Fruit fly (Drosophila melanogaster) whole organism, embryonic: ENCODE data around the gene Pax.

Experiments used
- Aef1 ChIP-seq: fragments of 200-800 bp; sonication (Bioruptor generic); IDR thresholded peaks from 3 replicates; pipeline ENCODE4 v1.3.6; 2022; ENCODE audit warnings: missing biosample characterization, missing genetic modification characterization
- Bteb2 ChIP-seq: fragments of 200-800 bp; sonication (Bioruptor generic); optimal IDR thresholded peaks from 2 replicates; lab custom pipeline; 2016; ENCODE audit warnings: missing biosample characterization, missing genetic modification characterization
- CG10959 ChIP-seq: fragments of 200-800 bp; sonication (Bioruptor generic); IDR thresholded peaks from 2 replicates; pipeline ENCODE4 v1.3.6; 2022; ENCODE audit warnings: missing biosample characterization, missing genetic modification characterization
- CG13123 ChIP-seq: fragments of 200-800 bp; sonication (Bioruptor generic); optimal IDR thresholded peaks from 2 replicates; lab custom pipeline; 2016; ENCODE audit warnings: missing biosample characterization, missing genetic modification characterization
- CG14860 ChIP-seq: fragments of 200-800 bp; sonication (Bioruptor generic); IDR thresholded peaks from 3 replicates; pipeline ENCODE4 v1.3.6; 2022; ENCODE audit warnings: missing biosample characterization, missing genetic modification characterization; ENCODE audit not compliant: partially characterized antibody
- CG15601 ChIP-seq: fragments of 200-800 bp; sonication (Bioruptor generic); optimal IDR thresholded peaks from 3 replicates; lab custom pipeline; 2019; ENCODE audit warnings: missing biosample characterization, mild to moderate bottlenecking, missing genetic modification characterization, moderate library complexity
- CG15696 ChIP-seq: fragments of 200-800 bp; sonication (Bioruptor generic); optimal IDR thresholded peaks from 2 replicates; lab custom pipeline; 2019; ENCODE audit warnings: missing biosample characterization, mild to moderate bottlenecking, missing genetic modification characterization, moderate library complexity
- CG16779 ChIP-seq: fragments of 200-800 bp; sonication (Bioruptor generic); IDR thresholded peaks from 2 replicates; pipeline ENCODE4 v1.3.6; 2022; ENCODE audit warnings: missing biosample characterization, missing genetic modification characterization
- CG16813 ChIP-seq: fragments of 200-800 bp; sonication (Bioruptor generic); IDR thresholded peaks from 3 replicates; pipeline ENCODE4 v1.3.6; 2022; ENCODE audit warnings: missing biosample characterization, missing genetic modification characterization; ENCODE audit not compliant: partially characterized antibody
- CG18599 ChIP-seq: fragments of 200-800 bp; sonication (Bioruptor generic); optimal IDR thresholded peaks from 3 replicates; lab custom pipeline; 2017; ENCODE audit warnings: missing biosample characterization, missing genetic modification characterization, mild to moderate bottlenecking, moderate library complexity, missing genetic modification reagents
- CG3838 ChIP-seq: fragments of 200-800 bp; sonication (Bioruptor generic); optimal IDR thresholded peaks from 3 replicates; lab custom pipeline; 2016; ENCODE audit warnings: missing biosample characterization, missing genetic modification characterization
- CG3995 ChIP-seq: fragments of 200-800 bp; sonication (Bioruptor generic); optimal IDR thresholded peaks from 3 replicates; lab custom pipeline; 2016; ENCODE audit warnings: missing biosample characterization, missing genetic modification characterization
- CG4730 ChIP-seq: fragments of 200-800 bp; sonication (Bioruptor generic); IDR thresholded peaks from 2 replicates; pipeline ENCODE4 v1.3.6; 2022; ENCODE audit warnings: missing biosample characterization, missing genetic modification characterization
- CG7556 ChIP-seq: fragments of 200-800 bp; sonication (Bioruptor generic); optimal IDR thresholded peaks from 2 replicates; lab custom pipeline; 2017; ENCODE audit warnings: missing biosample characterization, mild to moderate bottlenecking, missing genetic modification characterization
- CG7963 ChIP-seq: fragments of 200-800 bp; sonication (Bioruptor generic); IDR thresholded peaks from 3 replicates; pipeline ENCODE4 v1.3.6; 2022; ENCODE audit warnings: missing biosample characterization, missing genetic modification characterization; ENCODE audit not compliant: partially characterized antibody
- CG9797 ChIP-seq: fragments of 200-800 bp; sonication (Bioruptor generic); optimal IDR thresholded peaks from 3 replicates; lab custom pipeline; 2018; ENCODE audit warnings: missing biosample characterization, mild to moderate bottlenecking, missing genetic modification characterization
- CTCF ChIP-seq: fragments of 200-800 bp; sonication (Bioruptor generic); optimal IDR thresholded peaks from 2 replicates; lab custom pipeline; 2017; ENCODE audit warnings: missing biosample characterization, mild to moderate bottlenecking, missing genetic modification characterization, moderate library complexity
- D19B ChIP-seq: fragments of 200-800 bp; sonication (Bioruptor generic); optimal IDR thresholded peaks from 2 replicates; lab custom pipeline; 2017; ENCODE audit warnings: missing biosample characterization, mild to moderate bottlenecking, missing genetic modification characterization
- Dek ChIP-seq: fragments of 200-800 bp; sonication (Bioruptor generic); optimal IDR thresholded peaks from 3 replicates; lab custom pipeline; 2019; ENCODE audit warnings: missing biosample characterization, mild to moderate bottlenecking, missing genetic modification characterization, moderate library complexity
- Dll ChIP-seq: fragments of 200-800 bp; sonication (Bioruptor generic); IDR thresholded peaks from 4 replicates; pipeline ENCODE4 v1.3.6; 2022; ENCODE audit warnings: missing biosample characterization, missing genetic modification characterization; ENCODE audit not compliant: partially characterized antibody
- Ets97D ChIP-seq: fragments of 200-800 bp; sonication (Bioruptor generic); optimal IDR thresholded peaks from 3 replicates; lab custom pipeline; 2016; ENCODE audit warnings: missing biosample characterization, missing genetic modification characterization
- Hand ChIP-seq: fragments of 200-800 bp; sonication (Bioruptor generic); optimal IDR thresholded peaks from 2 replicates; lab custom pipeline; 2017; ENCODE audit warnings: mild to moderate bottlenecking, missing biosample characterization, missing genetic modification reagents, missing genetic modification characterization
- Hr78 ChIP-seq, 2 experiments: fragments of 200-800 bp in 1 of 2; fragments of >200 bp in 1 of 2; sonication (Bioruptor generic) in 1 of 2; optimal IDR thresholded peaks; 2 replicates each; lab custom pipeline; 2017 to 2019; ENCODE audit warnings: missing biosample characterization in 2 of 2, missing genetic modification characterization in 2 of 2, mild to moderate bottlenecking in 1 of 2, moderate library complexity in 1 of 2
- Hsf ChIP-seq: fragments of 200-800 bp; sonication (Bioruptor generic); optimal IDR thresholded peaks from 3 replicates; lab custom pipeline; 2016; ENCODE audit warnings: missing biosample characterization, missing genetic modification characterization
- Mes4 ChIP-seq: fragments of 200-800 bp; sonication (Bioruptor generic); optimal IDR thresholded peaks from 2 replicates; lab custom pipeline; 2016; ENCODE audit warnings: missing biosample characterization, missing genetic modification characterization
- Neu2 ChIP-seq: fragments of 200-800 bp; sonication (Bioruptor generic); optimal IDR thresholded peaks from 3 replicates; lab custom pipeline; 2016; ENCODE audit warnings: missing biosample characterization, missing genetic modification characterization, borderline replicate concordance
- Nf-YC ChIP-seq: fragments of 200-800 bp; optimal IDR thresholded peaks from 3 replicates; lab custom pipeline; 2019; ENCODE audit warnings: missing biosample characterization, mild to moderate bottlenecking, missing genetic modification characterization, moderate library complexity
- TFAM ChIP-seq: fragments of 200-800 bp; sonication (Bioruptor generic); optimal IDR thresholded peaks from 2 replicates; lab custom pipeline; 2017; ENCODE audit warnings: missing biosample characterization, missing genetic modification characterization, inconsistent platforms
- az2 ChIP-seq: fragments of 200-800 bp; sonication (Bioruptor generic); optimal IDR thresholded peaks from 3 replicates; lab custom pipeline; 2016; ENCODE audit warnings: missing biosample characterization, missing genetic modification characterization
- bsh ChIP-seq, 2 experiments: fragments of 200-800 bp; sonication (Bioruptor generic); optimal IDR thresholded peaks; 2 replicates each; lab custom pipeline; 2017 to 2018; ENCODE audit warnings: mild to moderate bottlenecking in 2 of 2, missing biosample characterization in 2 of 2, missing genetic modification characterization in 2 of 2, moderate library complexity in 1 of 2
- caup ChIP-seq: fragments of 200-800 bp; sonication (Bioruptor generic); optimal IDR thresholded peaks from 3 replicates; lab custom pipeline; 2017; ENCODE audit warnings: missing biosample characterization, mild to moderate bottlenecking, missing genetic modification characterization, moderate library complexity; ENCODE audit not compliant: severe bottlenecking
- crol ChIP-seq: fragments of 200-800 bp; sonication (Bioruptor generic); IDR thresholded peaks from 2 replicates; pipeline ENCODE4 v1.3.6; 2022; ENCODE audit warnings: missing biosample characterization, missing genetic modification characterization
- da ChIP-seq: fragments of 200-800 bp; sonication (Bioruptor generic); optimal IDR thresholded peaks from 2 replicates; lab custom pipeline; 2016; ENCODE audit warnings: missing biosample characterization, missing genetic modification characterization
- danr ChIP-seq: fragments of 200-800 bp; sonication (Bioruptor generic); IDR thresholded peaks from 2 replicates; pipeline ENCODE4 v1.3.6; 2022; ENCODE audit warnings: missing biosample characterization, missing genetic modification characterization
- dmrt99B ChIP-seq: fragments of 200-800 bp; sonication (Bioruptor generic); optimal IDR thresholded peaks from 2 replicates; lab custom pipeline; 2018; ENCODE audit warnings: missing biosample characterization, mild to moderate bottlenecking, missing genetic modification characterization, moderate library complexity
- dysf ChIP-seq: fragments of 200-800 bp; sonication (Bioruptor generic); IDR thresholded peaks from 3 replicates; pipeline ENCODE4 v1.3.6; 2022; ENCODE audit warnings: missing biosample characterization, missing genetic modification characterization
- ems ChIP-seq: fragments of 200-800 bp; sonication (Bioruptor generic); optimal IDR thresholded peaks from 3 replicates; lab custom pipeline; 2016; ENCODE audit warnings: missing biosample characterization, missing genetic modification characterization
- esg ChIP-seq: fragments of 200-800 bp; sonication (Bioruptor generic); conservative IDR thresholded peaks from 2 replicates; pipeline ENCODE4 v1.3.6; 2022; ENCODE audit warnings: missing biosample characterization, missing genetic modification characterization
- fd96Cb ChIP-seq: fragments of 200-800 bp; sonication (Bioruptor generic); optimal IDR thresholded peaks from 2 replicates; lab custom pipeline; 2018; ENCODE audit warnings: missing biosample characterization, mild to moderate bottlenecking, missing genetic modification characterization, moderate library complexity
- ftz-f1 ChIP-seq: fragments of 200-800 bp; sonication (Bioruptor generic); optimal IDR thresholded peaks from 2 replicates; lab custom pipeline; 2016; ENCODE audit warnings: missing biosample characterization, missing genetic modification characterization
- gfzf ChIP-seq: fragments of 200-800 bp; sonication (Bioruptor generic); optimal IDR thresholded peaks from 2 replicates; lab custom pipeline; 2016; ENCODE audit warnings: missing biosample characterization, mild to moderate bottlenecking, missing genetic modification characterization, moderate library complexity
- ind ChIP-seq: fragments of 200-800 bp; sonication (Bioruptor generic); optimal IDR thresholded peaks from 3 replicates; lab custom pipeline; 2016; ENCODE audit warnings: missing biosample characterization, missing genetic modification characterization
- otp ChIP-seq: fragments of 200-800 bp; sonication (Bioruptor generic); IDR thresholded peaks from 3 replicates; pipeline ENCODE4, ENCODE4 v1.3.6; 2022; ENCODE audit warnings: missing biosample characterization, missing genetic modification characterization
- repo ChIP-seq: fragments of 200-800 bp; sonication (Bioruptor generic); optimal IDR thresholded peaks from 2 replicates; lab custom pipeline; 2016; ENCODE audit warnings: missing biosample characterization, missing genetic modification characterization
- run ChIP-seq: fragments of 200-800 bp; sonication (Bioruptor generic); optimal IDR thresholded peaks from 3 replicates; lab custom pipeline; 2018; ENCODE audit warnings: missing biosample characterization, mild to moderate bottlenecking, missing genetic modification characterization
- seq ChIP-seq: fragments of 200-800 bp; sonication (Bioruptor generic); IDR thresholded peaks from 2 replicates; pipeline ENCODE4 v1.3.6; 2022; ENCODE audit warnings: missing biosample characterization, missing genetic modification characterization
- vnd ChIP-seq: fragments of 200-800 bp; sonication (Bioruptor generic); IDR thresholded peaks from 3 replicates; pipeline ENCODE4 v1.3.6; 2022; ENCODE audit warnings: missing biosample characterization, missing genetic modification characterization; ENCODE audit not compliant: partially characterized antibody
- vvl ChIP-seq: fragments of 200-800 bp; sonication (Bioruptor generic); IDR thresholded peaks from 2 replicates; pipeline ENCODE4 v1.3.6; 2022; ENCODE audit warnings: missing biosample characterization, missing genetic modification characterization
- wdn ChIP-seq: fragments of 200-800 bp; sonication (Bioruptor generic); IDR thresholded peaks from 2 replicates; pipeline ENCODE4 v1.3.6; 2022; ENCODE audit warnings: missing biosample characterization, missing genetic modification characterization
- zen2 ChIP-seq: fragments of 200-800 bp; sonication (Bioruptor generic); IDR thresholded peaks from 3 replicates; pipeline ENCODE4 v1.3.6; 2022; ENCODE audit warnings: missing biosample characterization, missing genetic modification characterization; ENCODE audit not compliant: partially characterized antibody
- zf30C ChIP-seq: fragments of 200-800 bp; sonication (Bioruptor generic); optimal IDR thresholded peaks from 3 replicates; lab custom pipeline; 2018; ENCODE audit warnings: missing biosample characterization, mild to moderate bottlenecking, missing genetic modification characterization

Gene Pax

DNA sequence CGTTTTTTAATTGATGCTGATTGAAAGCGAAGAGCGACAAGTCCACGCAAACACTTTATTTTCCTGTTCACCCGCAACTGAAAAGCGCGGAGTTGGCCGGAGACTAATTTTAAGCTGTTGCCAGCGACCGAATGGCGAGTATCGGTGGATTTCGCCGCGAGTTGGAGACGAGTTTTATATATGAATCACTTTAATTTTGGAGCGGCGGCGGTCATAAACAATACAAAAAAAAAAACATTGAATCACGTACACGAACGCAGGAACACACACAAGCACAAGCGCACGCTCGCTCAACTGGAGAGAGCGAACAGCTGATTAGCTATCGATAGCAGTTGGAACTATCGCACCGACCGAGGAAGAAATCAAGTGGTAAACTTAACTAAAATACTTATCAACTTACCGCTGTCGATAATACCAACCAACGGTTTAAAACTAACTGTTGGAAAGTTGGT is at the start of gene Pax (continued):
- TF ChIP-seq Bteb2 (no peak), D19B (GFP tag; lab: Kevin White, UChicago) (no peak), CG14860 (GFP tag; lab: Robert Waterston, UW) (peak; percentile 85), run (tag; lab: Kevin White, UChicago) (no peak), Dll (peak; percentile 99), caup (GFP tag; lab: Kevin White, UChicago) (no peak), bsh (GFP tag; optimal IDR thresholded peaks at IDR 0.05; lab: Kevin White, UChicago) (no peak), ind (GFP tag; lab: Kevin White, UChicago) (no peak), CG7556 (GFP tag; lab: Kevin White, UChicago) (no peak), repo (GFP tag; lab: Kevin White, UChicago) (no peak), az2 (GFP tag; lab: Kevin White, UChicago) (no peak), CG15696 (tag; lab: Kevin White, UChicago) (no peak), CG4730 (GFP tag; lab: Robert Waterston, UW) (no peak), CG16813 (GFP tag; lab: Robert Waterston, UW) (peak; percentile 90), seq (no peak), da (GFP tag; lab: Kevin White, UChicago) (no peak), vvl (peak; percentile 15; the same call in 1 of the 2 replicates), Hsf (no peak), CG10959 (no peak), danr (GFP tag; lab: Robert Waterston, UW) (no peak), CG15601 (tag; lab: Kevin White, UChicago) (peak; percentile 29), Ets97D (peak; percentile 63), esg (no peak), dysf (GFP tag; lab: Robert Waterston, UW) (no peak), wdn (GFP tag; lab: Robert Waterston, UW) (no peak), CG18599 (GFP tag; lab: Kevin White, UChicago) (no peak), Hand (no peak), CTCF (GFP tag; lab: Kevin White, UChicago) (no peak), TFAM (GFP tag; lab: Kevin White, UChicago) (no peak), Dek (tag; lab: Kevin White, UChicago) (no peak), vnd (GFP tag; lab: Robert Waterston, UW) (peak; percentile 86), gfzf (GFP tag; lab: Kevin White, UChicago) (peak; percentile 62), CG7963 (GFP tag; lab: Robert Waterston, UW) (peak; percentile 90), CG9797 (GFP tag; lab: Kevin White, UChicago) (peak; percentile 41), zf30C (no peak), Hr78 (GFP tag; optimal IDR thresholded peaks at IDR 0.05; lab: Kevin White, UChicago) (no peak), Mes4 (GFP tag; lab: Kevin White, UChicago) (no peak), Aef1 (GFP tag; lab: Robert Waterston, UW) (no peak), dmrt99B (tag; lab: Kevin White, UChicago) (no peak), ems (GFP tag; lab: Kevin White, UChicago) (no peak), CG16779 (GFP tag; lab: Robert Waterston, UW) (no peak), CG3838 (GFP tag; lab: Kevin White, UChicago) (no peak), fd96Cb (tag; lab: Kevin White, UChicago) (no peak), Nf-YC (tag; lab: Kevin White, UChicago) (peak; percentile 72), otp (no peak), CG13123 (GFP tag; lab: Kevin White, UChicago) (no peak), crol (no peak), ftz-f1 (GFP tag; lab: Kevin White, UChicago) (no peak), zen2 (GFP tag; lab: Robert Waterston, UW) (peak; percentile 94), Neu2 (no peak), CG3995 (no peak)
